Worm (Caenorhabditis elegans) whole organism, midembryonic: Measurements from ENCODE around the gene ZK563.7.
A peak's percentile ranks its signal among the peaks of the same experiment; 100 is the strongest.

Experiments
- T22C8.4 ChIP-seq: fragments of 200-800 bp; sonication (Bioruptor generic); IDR thresholded peaks from 2 replicates; pipeline ENCODE4 v1.3.6; 2022; ENCODE audit warnings: missing genetic modification characterization, missing compliant biosample characterization
- cog-1 ChIP-seq: sonication (generic microtip); optimal IDR thresholded peaks from 2 replicates; lab custom pipeline; 2016; ENCODE audit warnings: missing genetic modification characterization, missing compliant biosample characterization
- flt-1 ChIP-seq: fragments of 200-800 bp; sonication (Bioruptor generic); IDR thresholded peaks from 2 replicates; pipeline ENCODE4 v1.3.6; 2022; ENCODE audit warnings: missing genetic modification characterization, missing compliant biosample characterization
- klf-2 ChIP-seq: fragments of 200-800 bp; sonication (Bioruptor generic); conservative IDR thresholded peaks from 2 replicates; pipeline ENCODE4 v1.3.6; 2022; ENCODE audit warnings: missing genetic modification reagents, missing genetic modification characterization, missing compliant biosample characterization
- med-1 ChIP-seq: sonication (generic microtip); optimal IDR thresholded peaks from 2 replicates; lab custom pipeline; 2017; ENCODE audit warnings: missing genetic modification characterization, mild to moderate bottlenecking, missing compliant biosample characterization, antibody characterized with exemption, missing genetic modification reagents; ENCODE audit not compliant: insufficient read depth
- ref-1 ChIP-seq: fragments of 200-800 bp; sonication (Bioruptor generic); conservative IDR thresholded peaks from 2 replicates; pipeline ENCODE4 v1.3.6; 2022; ENCODE audit warnings: missing genetic modification reagents, missing genetic modification characterization, missing compliant biosample characterization
- tab-1 ChIP-seq: fragments of 200-800 bp; sonication (Bioruptor generic); IDR thresholded peaks from 2 replicates; pipeline ENCODE4 v1.3.6; 2022; ENCODE audit warnings: missing genetic modification characterization, missing compliant biosample characterization
- ztf-23 ChIP-seq: fragments of 200-800 bp; sonication (Bioruptor generic); IDR thresholded peaks from 2 replicates; pipeline ENCODE4 v1.3.6; 2022; ENCODE audit warnings: missing genetic modification reagents, missing genetic modification characterization, missing compliant biosample characterization
- ztf-29 ChIP-seq: fragments of 200-800 bp; sonication (Bioruptor generic); IDR thresholded peaks from 2 replicates; pipeline ENCODE4 v1.3.6; 2022; ENCODE audit warnings: missing genetic modification reagents, missing genetic modification characterization, missing compliant biosample characterization

Gene ZK563.7

ce11 chrX:3380167-3380566 is at the start of gene ZK563.7:
ZK563.7 (plus strand) TSS chrX:3380467.
- TF ChIP-seq cog-1 (tag; lab: Kevin White, UChicago) = no peak
- TF ChIP-seq tab-1 = no peak
- no peak for TF ChIP-seq ztf-29 (GFP tag; lab: Robert Waterston, UW)
- no peak for TF ChIP-seq ref-1

- TF ChIP-seq ztf-29 (GFP tag; lab: Robert Waterston, UW) (no peak), flt-1 (GFP tag; lab: Robert Waterston, UW) (no peak)
Observed at ce11 chrX:3332824-3333223, 47.4 kb upstream of the ZK563.7 start, which contains the start of gene F11D5.1. F11D5.1 (plus strand) TSS chrX:3333124.

DNA sequence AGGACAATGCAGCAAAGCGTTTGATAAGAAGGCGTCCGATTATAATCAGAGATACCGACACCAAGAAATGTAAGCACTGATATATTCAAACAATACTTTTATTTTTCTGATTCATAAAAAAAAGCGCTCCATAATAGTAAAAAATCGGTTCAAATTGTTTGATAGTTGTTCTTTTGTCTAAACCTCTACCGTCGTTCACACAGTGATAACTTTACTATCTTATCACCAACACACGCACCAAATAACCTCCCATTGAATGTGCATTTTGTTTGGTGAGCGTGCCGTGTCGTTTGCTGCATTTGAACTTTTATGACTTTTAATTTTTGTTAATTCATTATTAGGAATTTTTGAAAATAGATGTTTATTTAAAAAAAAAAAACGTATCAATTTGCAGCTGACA is 46.2 kb upstream of the ZK563.7 start:
- TF ChIP-seq med-1 (GFP tag; lab: Kevin White, UChicago) (no peak), ref-1 (no peak), ztf-23 (GFP tag; lab: Robert Waterston, UW) (no peak), T22C8.4 (no peak), cog-1 (tag; lab: Kevin White, UChicago) (no peak), klf-2 (GFP tag; lab: Robert Waterston, UW) (no peak), flt-1 (GFP tag; lab: Robert Waterston, UW) (no peak), ztf-29 (GFP tag; lab: Robert Waterston, UW) (no peak), tab-1 (no peak)

DNA sequence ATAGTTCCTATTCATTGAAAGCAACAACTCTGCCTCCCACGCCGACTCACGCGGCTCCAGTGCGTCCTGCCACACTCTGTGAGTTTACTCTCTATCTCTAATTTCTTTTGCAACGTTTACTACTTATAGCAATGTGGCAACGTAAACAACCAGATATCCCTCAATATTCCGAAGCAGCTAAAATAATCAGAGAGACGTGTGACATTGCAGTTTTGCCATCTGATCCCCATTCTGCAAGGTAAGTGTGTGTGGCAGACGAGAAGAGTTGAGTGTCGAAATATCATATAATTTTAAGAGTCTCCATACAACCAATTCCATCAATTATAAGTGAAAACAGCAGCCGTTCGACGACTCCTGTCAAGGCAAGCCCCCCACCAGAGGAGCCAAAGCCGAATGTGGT is 40.4 kb upstream of the ZK563.7 start:
- no peak for TF ChIP-seq med-1 (GFP tag; lab: Kevin White, UChicago)
- TF ChIP-seq ztf-29 (GFP tag; lab: Robert Waterston, UW) = no peak
- TF ChIP-seq tab-1 = no peak
- no peak for TF ChIP-seq flt-1 (GFP tag; lab: Robert Waterston, UW)
- no peak for TF ChIP-seq ztf-23 (GFP tag; lab: Robert Waterston, UW)
- no peak for TF ChIP-seq klf-2 (GFP tag; lab: Robert Waterston, UW)
- TF ChIP-seq cog-1 (tag; lab: Kevin White, UChicago) = no peak
- no peak for TF ChIP-seq T22C8.4
- no peak for TF ChIP-seq ref-1

DNA sequence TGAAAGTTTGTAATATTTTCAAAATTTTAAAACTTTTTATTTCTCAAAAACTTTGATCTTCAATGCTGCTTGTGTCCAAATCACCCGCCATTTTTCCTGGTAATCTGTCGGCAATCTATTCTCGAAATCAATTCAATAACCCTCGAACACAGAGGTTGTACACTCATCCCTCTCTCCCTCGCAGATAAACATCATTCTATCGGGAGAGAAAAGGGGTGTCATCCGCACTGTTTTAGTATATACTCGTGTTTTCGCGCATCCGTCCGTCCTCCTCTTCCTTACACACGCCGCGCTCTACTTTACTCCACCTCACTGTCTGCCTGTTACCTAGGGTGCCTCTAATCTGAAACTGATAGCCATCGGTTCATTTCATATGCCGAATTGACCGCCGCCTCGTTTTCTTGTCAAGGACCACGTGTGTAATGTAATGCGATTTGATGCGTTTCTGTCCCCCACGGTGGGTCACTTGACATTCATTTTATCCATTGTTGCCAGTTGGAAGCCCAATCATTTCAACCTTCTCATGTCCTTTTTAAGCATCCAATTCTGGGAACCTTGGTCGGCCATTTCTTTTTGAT is 36.6 kb upstream of the ZK563.7 start:
- TF ChIP-seq klf-2 (GFP tag; lab: Robert Waterston, UW) (no peak), ztf-23 (GFP tag; lab: Robert Waterston, UW) (no peak), ztf-29 (GFP tag; lab: Robert Waterston, UW) (no peak), T22C8.4 (no peak), tab-1 (no peak), cog-1 (tag; lab: Kevin White, UChicago) (no peak), med-1 (GFP tag; lab: Kevin White, UChicago) (no peak), ref-1 (no peak)

ce11 chrX:3347904-3348441 is 32.3 kb upstream of the ZK563.7 start, which contains the start of gene ZK816.3:
ZK816.3 (plus strand) TSS chrX:3348391.
- TF ChIP-seq ref-1 = peak; percentile 78
- TF ChIP-seq klf-2 (GFP tag; lab: Robert Waterston, UW) = 0 out of 2 replicates have a peak, but pooled peaks have one; percentile 43
- TF ChIP-seq cog-1 (tag; lab: Kevin White, UChicago) = peak; percentile 20
- TF ChIP-seq med-1 (GFP tag; lab: Kevin White, UChicago) = peak; percentile 9
- TF ChIP-seq tab-1 = peak; percentile 91
- peak; percentile 88 for TF ChIP-seq ztf-29 (GFP tag; lab: Robert Waterston, UW)
- peak; percentile 83 for TF ChIP-seq T22C8.4
- TF ChIP-seq flt-1 (GFP tag; lab: Robert Waterston, UW) = peak; percentile 93
- peak; percentile 84 for TF ChIP-seq ztf-23 (GFP tag; lab: Robert Waterston, UW)

DNA sequence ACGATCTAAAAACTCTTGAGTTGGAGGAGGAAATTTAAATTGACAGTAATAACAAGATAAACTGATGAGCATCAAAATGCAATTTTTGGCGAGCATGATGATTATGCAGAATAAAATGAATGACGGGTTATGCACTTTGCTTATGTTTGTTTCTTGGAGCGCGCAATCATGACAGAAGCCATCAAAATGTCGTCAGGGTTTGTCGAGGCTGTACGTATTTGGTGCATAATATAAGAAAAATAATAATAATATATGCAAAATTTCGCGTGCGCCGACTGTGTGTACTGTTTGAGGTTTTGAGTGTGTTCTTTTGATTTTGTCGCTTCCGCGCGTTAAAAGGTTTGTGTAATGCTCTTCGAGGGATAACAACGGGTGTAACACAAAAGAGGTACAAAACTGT is 30.0 kb upstream of the ZK563.7 start, which contains the start of gene nspg-4:
Gene nspg-4 (minus strand): TSS at position 101 of the 400 bp plus-strand sequence.
- TF ChIP-seq klf-2 (GFP tag; lab: Robert Waterston, UW) = no peak
- TF ChIP-seq flt-1 (GFP tag; lab: Robert Waterston, UW) = no peak
- TF ChIP-seq cog-1 (tag; lab: Kevin White, UChicago) = no peak
- no peak for TF ChIP-seq T22C8.4
- no peak for TF ChIP-seq ztf-23 (GFP tag; lab: Robert Waterston, UW)
- TF ChIP-seq ztf-29 (GFP tag; lab: Robert Waterston, UW) = no peak

ce11 chrX:3351526-3351925 is 28.7 kb upstream of the ZK563.7 start, which contains the start of gene ZK816.1:
ZK816.1 (plus strand) TSS chrX:3351712.
- no peak for TF ChIP-seq flt-1 (GFP tag; lab: Robert Waterston, UW)
- TF ChIP-seq tab-1 = no peak
- TF ChIP-seq med-1 (GFP tag; lab: Kevin White, UChicago) = no peak
- TF ChIP-seq ztf-23 (GFP tag; lab: Robert Waterston, UW) = no peak
- no peak for TF ChIP-seq cog-1 (tag; lab: Kevin White, UChicago)
- TF ChIP-seq ztf-29 (GFP tag; lab: Robert Waterston, UW) = no peak
- TF ChIP-seq klf-2 (GFP tag; lab: Robert Waterston, UW) = no peak
- no peak for TF ChIP-seq ref-1
- TF ChIP-seq T22C8.4 = no peak

- TF ChIP-seq med-1 (GFP tag; lab: Kevin White, UChicago) (no peak), flt-1 (GFP tag; lab: Robert Waterston, UW) (no peak), ref-1 (no peak), klf-2 (GFP tag; lab: Robert Waterston, UW) (no peak), cog-1 (tag; lab: Kevin White, UChicago) (no peak), ztf-23 (GFP tag; lab: Robert Waterston, UW) (no peak), T22C8.4 (no peak), tab-1 (no peak), ztf-29 (GFP tag; lab: Robert Waterston, UW) (no peak)
Observed at ce11 chrX:3362378-3362777, 17.9 kb upstream of the ZK563.7 start, which contains the start of gene dhs-26. dhs-26 (minus strand) TSS chrX:3362493.

ce11 chrX:3366782-3367181 is 13.5 kb upstream of the ZK563.7 start:
- TF ChIP-seq cog-1 (tag; lab: Kevin White, UChicago) (no peak), ztf-29 (GFP tag; lab: Robert Waterston, UW) (no peak), med-1 (GFP tag; lab: Kevin White, UChicago) (no peak), T22C8.4 (no peak), klf-2 (GFP tag; lab: Robert Waterston, UW) (no peak), ztf-23 (GFP tag; lab: Robert Waterston, UW) (no peak), ref-1 (no peak), flt-1 (GFP tag; lab: Robert Waterston, UW) (no peak), tab-1 (no peak)
